Fruit fly (Drosophila melanogaster) whole organism, embryonic: ENCODE measurements around the gene vari.

Source experiments
- CG9727 ChIP-seq: fragments of 200-800 bp; sonication (Bioruptor generic); optimal IDR thresholded peaks from 3 replicates; lab custom pipeline; 2017; ENCODE audit warnings: missing biosample characterization, mild to moderate bottlenecking, missing genetic modification characterization
- CG9876 ChIP-seq: fragments of 200-800 bp; sonication (Bioruptor generic); optimal IDR thresholded peaks from 2 replicates; lab custom pipeline; 2016; ENCODE audit warnings: missing biosample characterization, missing genetic modification characterization
- Fer1 ChIP-seq: fragments of 200-800 bp; sonication (Bioruptor generic); optimal IDR thresholded peaks from 2 replicates; lab custom pipeline; 2017; ENCODE audit warnings: missing biosample characterization, mild to moderate bottlenecking, missing genetic modification characterization
- Lim3 ChIP-seq: fragments of 200-800 bp; sonication (Bioruptor generic); IDR thresholded peaks from 2 replicates; pipeline ENCODE4 v1.3.6; 2022; ENCODE audit warnings: missing biosample characterization, missing genetic modification characterization
- Myb ChIP-seq: fragments of 200-800 bp; sonication (Bioruptor generic); optimal IDR thresholded peaks from 2 replicates; lab custom pipeline; 2016; ENCODE audit warnings: missing biosample characterization, missing genetic modification characterization
- chm ChIP-seq: fragments of 200-800 bp; sonication (Bioruptor generic); IDR thresholded peaks from 2 replicates; pipeline ENCODE4 v1.3.6; 2022; ENCODE audit warnings: missing biosample characterization, missing genetic modification characterization
- dm ChIP-seq: fragments of 200-800 bp; sonication (Bioruptor generic); optimal IDR thresholded peaks from 3 replicates; lab custom pipeline; 2016; ENCODE audit warnings: missing biosample characterization, missing genetic modification characterization
- eve ChIP-seq, 2 experiments: fragments of >200 bp; optimal IDR thresholded peaks; 2 replicates each; lab custom pipeline; 2017; ENCODE audit warnings: missing biosample characterization in 2 of 2, missing genetic modification characterization in 2 of 2
- otp ChIP-seq: fragments of 200-800 bp; sonication (Bioruptor generic); IDR thresholded peaks from 3 replicates; pipeline ENCODE4, ENCODE4 v1.3.6; 2022; ENCODE audit warnings: missing biosample characterization, missing genetic modification characterization
- peb ChIP-seq: fragments of 200-800 bp; sonication (Bioruptor generic); IDR thresholded peaks from 2 replicates; pipeline ENCODE4 v1.3.6; 2022; ENCODE audit warnings: missing biosample characterization, missing genetic modification characterization
- psq ChIP-seq: fragments of 200-800 bp; sonication (Bioruptor generic); optimal IDR thresholded peaks from 2 replicates; lab custom pipeline; 2017; ENCODE audit warnings: missing biosample characterization, missing genetic modification characterization
- sim ChIP-seq: fragments of 200-800 bp; sonication (Bioruptor generic); IDR thresholded peaks from 2 replicates; pipeline ENCODE4 v1.3.6; 2022; ENCODE audit warnings: missing biosample characterization, missing genetic modification characterization

DNA sequence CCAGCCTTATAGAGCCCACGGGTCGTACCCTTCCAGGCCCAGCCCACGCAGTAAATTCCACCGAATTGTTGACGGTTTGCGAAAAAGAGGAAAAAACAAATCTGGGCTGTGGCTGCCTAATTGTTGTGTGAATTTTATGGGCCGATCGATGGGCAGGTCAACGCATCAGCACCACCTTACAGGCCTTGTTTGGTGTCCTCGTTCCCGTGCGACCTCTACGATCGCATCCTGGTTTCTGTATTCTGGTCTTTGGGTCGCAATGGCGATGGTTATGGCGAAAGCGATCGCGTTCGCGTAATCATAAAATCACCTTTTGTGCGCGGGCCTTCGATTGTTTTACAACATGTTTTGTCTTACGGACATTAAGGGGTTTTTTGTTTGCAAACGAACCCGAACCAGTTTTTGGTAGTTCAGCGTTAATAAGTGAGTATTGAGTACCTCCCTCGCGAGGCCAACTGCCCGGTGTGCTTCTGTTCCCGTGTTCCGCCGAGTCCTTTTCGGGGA is 28.2 kb downstream of the vari start:
- TF ChIP-seq peb (no peak), CG9876 (GFP tag; lab: Kevin White, UChicago) (no peak), Lim3 (GFP tag; lab: Robert Waterston, UW) (no peak), psq (GFP tag; lab: Kevin White, UChicago) (no peak), chm (GFP tag; lab: Robert Waterston, UW) (no peak), sim (GFP tag; lab: Robert Waterston, UW) (no peak), Fer1 (GFP tag; lab: Kevin White, UChicago) (no peak), otp (GFP tag; lab: Robert Waterston, UW) (no peak), dm (GFP tag; lab: Kevin White, UChicago) (no peak), CG9727 (no peak), Myb (GFP tag; lab: Kevin White, UChicago) (no peak), eve (GFP tag; optimal IDR thresholded peaks at IDR 0.05; lab: Kevin White, UChicago) (no peak)
